Fruit fly (Drosophila melanogaster): ENCODE data around the gene Oseg4.
A peak's percentile ranks its signal among the peaks of the same experiment; 100 is the strongest.

Gene Oseg4

dm6 chr3L:1756143-1756542, 20.6 kb upstream of the Oseg4 start, which contains the start of gene CG8001 (continued):
- TF ChIP-seq corto (GFP tag; optimal IDR thresholded peaks at IDR 0.05) (no peak), org-1 (GFP tag; optimal IDR thresholded peaks at IDR 0.05) (no peak), Ptx1 (GFP tag; IDR thresholded peaks at IDR 0.05) (no peak), dpn (GFP tag; optimal IDR thresholded peaks at IDR 0.05) (no peak), CG8765 (GFP tag; IDR thresholded peaks at IDR 0.05) (no peak), nerfin-2 (GFP tag; IDR thresholded peaks at IDR 0.05; ENCODE audit: partially characterized antibody) (peak; percentile 36; the same call in 1 of the 2 replicates), sob (GFP tag; IDR thresholded peaks at IDR 0.05) (peak; percentile 31; the same call in 1 of the 2 replicates), Abd-B (GFP tag; optimal IDR thresholded peaks at IDR 0.05) (no peak), CG4820 (GFP tag; optimal IDR thresholded peaks at IDR 0.05) (no peak), schlank (tag; optimal IDR thresholded peaks at IDR 0.05) (no peak), CG8478 (optimal IDR thresholded peaks at IDR 0.05) (no peak), Deaf1 (tag; optimal IDR thresholded peaks at IDR 0.05) (no peak), klu (GFP tag; IDR thresholded peaks at IDR 0.05) (no peak), knrl (GFP tag; IDR thresholded peaks at IDR 0.05; ENCODE audit: partially characterized antibody) (peak; percentile 44; the same call in 2 of the 3 replicates), CG15269 (tag; optimal IDR thresholded peaks at IDR 0.05) (no peak), NfI (GFP tag; optimal IDR thresholded peaks at IDR 0.05) (no peak), fd102C (GFP tag; optimal IDR thresholded peaks at IDR 0.05) (no peak), Vsx1 (GFP tag; optimal IDR thresholded peaks at IDR 0.05) (no peak), D19A (tag; optimal IDR thresholded peaks at IDR 0.05) (no peak), en (GFP tag; optimal IDR thresholded peaks at IDR 0.05) (no peak), CG5180 (GFP tag; optimal IDR thresholded peaks at IDR 0.05) (no peak), CG12104 (GFP tag; optimal IDR thresholded peaks at IDR 0.05) (no peak), CG16813 (GFP tag; IDR thresholded peaks at IDR 0.05; ENCODE audit: partially characterized antibody) (0 out of 3 replicates have a peak, but pooled peaks have one; percentile 33)

- no peak for TF ChIP-seq kay (GFP tag; optimal IDR thresholded peaks at IDR 0.05)
- TF ChIP-seq sob (GFP tag; IDR thresholded peaks at IDR 0.05), result peak; percentile 51; the same call in 1 of the 2 replicates
- 0 out of 2 replicates have a peak, but pooled peaks have one; percentile 8 for TF ChIP-seq CG6689 (GFP tag; IDR thresholded peaks at IDR 0.05)
- TF ChIP-seq Trl (optimal IDR thresholded peaks at IDR 0.05), result peak; percentile 64 to 74
- no peak for TF ChIP-seq Trl (GFP tag; optimal IDR thresholded peaks at IDR 0.05)
- peak; percentile 94 for TF ChIP-seq Deaf1 (tag; optimal IDR thresholded peaks at IDR 0.05)
- TF ChIP-seq rib (GFP tag; IDR thresholded peaks at IDR 0.05), result peak; percentile 17; the same call in 1 of the 2 replicates
- TF ChIP-seq CG34422 (GFP tag; IDR thresholded peaks at IDR 0.05), result peak; percentile 51; the same call in 1 of the 3 replicates
- no peak for TF ChIP-seq Fer3 (tag; optimal IDR thresholded peaks at IDR 0.05)
- TF ChIP-seq vvl (GFP tag; IDR thresholded peaks at IDR 0.05), result peak; percentile 13; the same call in 1 of the 2 replicates
- TF ChIP-seq amos (GFP tag; IDR thresholded peaks at IDR 0.05; ENCODE audit: partially characterized antibody), result no peak; the same call in 1 of the 2 replicates
- TF ChIP-seq gcm2 (GFP tag; optimal IDR thresholded peaks at IDR 0.05), result peak; percentile 18
- TF ChIP-seq Hmr (GFP tag; optimal IDR thresholded peaks at IDR 0.05), result peak; percentile 9
- TF ChIP-seq fru (optimal IDR thresholded peaks at IDR 0.05), result no peak
- TF ChIP-seq Ets65A (GFP tag), result peak; percentile 43
- TF ChIP-seq eyg (GFP tag; optimal IDR thresholded peaks at IDR 0.05), result no peak
- TF ChIP-seq Nf-YC (tag; optimal IDR thresholded peaks at IDR 0.05), result no peak
- TF ChIP-seq CG34224 (GFP tag; IDR thresholded peaks at IDR 0.05; ENCODE audit: partially characterized antibody), result no peak; the same call in 2 of the 3 replicates
- no peak for TF ChIP-seq CG9876 (GFP tag; optimal IDR thresholded peaks at IDR 0.05)
- TF ChIP-seq Poxn (GFP tag; IDR thresholded peaks at IDR 0.05), result no peak
- peak; percentile 85 for TF ChIP-seq kni (GFP tag; optimal IDR thresholded peaks at IDR 0.05)
- no peak for TF ChIP-seq CG2875 (GFP tag; optimal IDR thresholded peaks at IDR 0.05)
- TF ChIP-seq NK7.1 (GFP tag; optimal IDR thresholded peaks at IDR 0.05), result no peak
- no peak for TF ChIP-seq lmd (GFP tag; IDR thresholded peaks at IDR 0.05)
- TF ChIP-seq CG13424 (tag; optimal IDR thresholded peaks at IDR 0.05), result no peak
- TF ChIP-seq sd (tag; optimal IDR thresholded peaks at IDR 0.05), result peak; percentile 83
- TF ChIP-seq Bgb (GFP tag; IDR thresholded peaks at IDR 0.05; ENCODE audit: partially characterized antibody), result 0 out of 2 replicates have a peak, but pooled peaks have one; percentile 29
- peak; percentile 25 for TF ChIP-seq ftz-f1 (GFP tag; optimal IDR thresholded peaks at IDR 0.05)
- no peak for TF ChIP-seq CG3281 (GFP tag; optimal IDR thresholded peaks at IDR 0.05)
- no peak for TF ChIP-seq Bteb2 (GFP tag; optimal IDR thresholded peaks at IDR 0.05)
Observed at dm6 chr3L:1755458-1755984, 20.0 kb upstream of the Oseg4 start, which contains the start of gene Cht2. TSS of gene Cht2 (minus strand) at chr3L:1755934.
